Worm (Caenorhabditis elegans) whole organism, young adult: ENCODE measurements around the gene spp-19.

ENCODE experiments used
- F23B12.7 ChIP-seq: sonication (generic microtip); optimal IDR thresholded peaks from 2 replicates; lab custom pipeline; 2017; ENCODE audit warnings: missing genetic modification characterization, mild to moderate bottlenecking, missing compliant biosample characterization, antibody characterized with exemption, moderate library complexity; ENCODE audit not compliant: insufficient read depth
- ceh-91 ChIP-seq: fragments of 200-800 bp; sonication (Bioruptor generic); IDR thresholded peaks from 2 replicates; pipeline ENCODE4 v1.3.6; 2022; ENCODE audit warnings: missing genetic modification reagents, missing genetic modification characterization, missing compliant biosample characterization
- die-1 ChIP-seq: sonication (generic microtip); optimal IDR thresholded peaks from 2 replicates; lab custom pipeline; 2016; ENCODE audit warnings: missing genotype, mild to moderate bottlenecking, missing genetic modification characterization, missing compliant biosample characterization
- sea-2 ChIP-seq: fragments of 200-800 bp; sonication (Bioruptor generic); IDR thresholded peaks from 2 replicates; pipeline ENCODE4 v1.3.6; 2022; ENCODE audit warnings: missing genetic modification characterization, missing compliant biosample characterization
- tbx-9 ChIP-seq: sonication (generic microtip); optimal IDR thresholded peaks from 2 replicates; lab custom pipeline; 2016; ENCODE audit warnings: borderline replicate concordance, missing genetic modification characterization, inconsistent platforms, missing compliant biosample characterization
- unc-62 ChIP-seq: fragments of 150-350 bp; optimal IDR thresholded peaks from 2 replicates; lab custom pipeline; 2014; ENCODE audit warnings: missing biosample characterization, missing genetic modification reagents, missing genetic modification characterization
- ztf-6 ChIP-seq: fragments of 200-800 bp; sonication (Bioruptor generic); IDR thresholded peaks from 2 replicates; pipeline ENCODE4 v1.3.6; 2022; ENCODE audit warnings: missing genetic modification reagents, missing genetic modification characterization, missing compliant biosample characterization

- TF ChIP-seq unc-62 (GFP tag; lab: Kevin White, UChicago) (no peak), die-1 (tag; lab: Kevin White, UChicago) (no peak), F23B12.7 (tag; lab: Kevin White, UChicago) (no peak), tbx-9 (tag; lab: Kevin White, UChicago) (no peak), ztf-6 (GFP tag; lab: Robert Waterston, UW) (no peak), sea-2 (no peak), ceh-91 (GFP tag; lab: Robert Waterston, UW) (no peak)
Measured at ce11 chrV:6533030-6533429, 28.5 kb downstream of the spp-19 start, which contains the start of gene hpo-26.
